Fruit fly (Drosophila melanogaster): ENCODE results near the gene CG7402.
"Not testable (repeated sequence)": the region's sequence is repeated elsewhere in the genome, so short reads cannot be mapped to it uniquely, and the experiment has no call there.

The CG7402 gene

dm6 chr3L:17856655-17857479 is 30.6 kb upstream of the CG7402 start, which contains the start of gene CG5535 (continued):
- TF ChIP-seq CG6276 (GFP tag; optimal IDR thresholded peaks at IDR 0.05), result peak; percentile 91
- peak; percentile 37 for TF ChIP-seq CG31627 (GFP tag; optimal IDR thresholded peaks at IDR 0.05)
- TF ChIP-seq CG6163 (GFP tag; IDR thresholded peaks at IDR 0.05), result no peak
- TF ChIP-seq Blimp-1 (GFP tag; optimal IDR thresholded peaks at IDR 0.05), result no peak
- no peak for TF ChIP-seq CG6854 (GFP tag; optimal IDR thresholded peaks at IDR 0.05)
- TF ChIP-seq CG4318 (GFP tag; optimal IDR thresholded peaks at IDR 0.05), result peak; percentile 88
- peak; percentile 74 for TF ChIP-seq CG16779 (tag; optimal IDR thresholded peaks at IDR 0.05)
- TF ChIP-seq CG10631 (GFP tag; optimal IDR thresholded peaks at IDR 0.05), result peak; percentile 83
- peak; percentile 36 for TF ChIP-seq Hr39 (GFP tag; optimal IDR thresholded peaks at IDR 0.05)
- peak; percentile 57 for TF ChIP-seq CG10669 (GFP tag; optimal IDR thresholded peaks at IDR 0.05)
- peak; percentile 68 for TF ChIP-seq CG3919 (GFP tag; optimal IDR thresholded peaks at IDR 0.05)
- no peak for TF ChIP-seq CG1621 (tag; optimal IDR thresholded peaks at IDR 0.05)
- peak; percentile 88 for TF ChIP-seq CG6808 (GFP tag; optimal IDR thresholded peaks at IDR 0.05)
- TF ChIP-seq Eip75B (GFP tag; optimal IDR thresholded peaks at IDR 0.05), result peak; percentile 20
- TF ChIP-seq CG11294 (GFP tag; IDR thresholded peaks at IDR 0.05), result peak; percentile 26; the same call in 1 of the 2 replicates
- TF ChIP-seq topi (GFP tag; optimal IDR thresholded peaks at IDR 0.05), result peak; percentile 32

dm6 chr3L:17858174-17858573 is 29.3 kb upstream of the CG7402 start, which contains the start of gene CG34002:
Gene CG34002, plus strand, starts transcription at chr3L:17858474.
- not testable (repeated sequence) for TF ChIP-seq Hr4, Eip93F, fd85E (GFP tag; optimal IDR thresholded peaks at IDR 0.05)

dm6 chr3L:17878781-17879360 is 8.6 kb upstream of the CG7402 start, which contains the start of gene CG7408:
Gene CG7408, plus strand, starts transcription at chr3L:17879096.
- no peak for TF ChIP-seq Met (GFP tag; optimal IDR thresholded peaks at IDR 0.05)
- TF ChIP-seq CG8319 (GFP tag; optimal IDR thresholded peaks at IDR 0.05), result no peak
- TF ChIP-seq CG9139 (GFP tag; optimal IDR thresholded peaks at IDR 0.05), result no peak
- peak; percentile 85 for TF ChIP-seq CG1621 (tag; optimal IDR thresholded peaks at IDR 0.05)
- peak; percentile 43 for TF ChIP-seq vri (GFP tag; optimal IDR thresholded peaks at IDR 0.05)
- TF ChIP-seq Eip93F (GFP tag; optimal IDR thresholded peaks at IDR 0.05), result peak; percentile 60
- TF ChIP-seq topi (GFP tag; optimal IDR thresholded peaks at IDR 0.05), result no peak
- TF ChIP-seq dsx (GFP tag; optimal IDR thresholded peaks at IDR 0.05; ENCODE audit: poor library complexity, severe bottlenecking), result peak; percentile 88
- no peak for TF ChIP-seq CG15336 (GFP tag; IDR thresholded peaks at IDR 0.05)
- TF ChIP-seq Lpt (GFP tag; optimal IDR thresholded peaks at IDR 0.05), result peak; percentile 3
- TF ChIP-seq fkh (GFP tag; optimal IDR thresholded peaks at IDR 0.05), result peak; percentile 20
- TF ChIP-seq eg (GFP tag; IDR thresholded peaks at IDR 0.05), result no peak

dm6 chr3L:17884276-17884675 is 3.2 kb upstream of the CG7402 start, which contains the start of gene CG5506:
Gene CG5506, minus strand, starts transcription at chr3L:17884376.
- no peak for TF ChIP-seq Smox (GFP tag; optimal IDR thresholded peaks at IDR 0.05)
- no peak for TF ChIP-seq Hr4 (GFP tag; optimal IDR thresholded peaks at IDR 0.05)
- TF ChIP-seq vri (GFP tag; optimal IDR thresholded peaks at IDR 0.05), result peak; percentile 37

dm6 chr3L:17886545-17886944 is 960 bp upstream of the CG7402 start, which contains the start of gene CG16775:
Gene CG16775, minus strand, starts transcription at chr3L:17886645.
- TF ChIP-seq CG6808 (GFP tag; optimal IDR thresholded peaks at IDR 0.05) (no peak), CG16779 (tag; optimal IDR thresholded peaks at IDR 0.05) (no peak), CG11294 (GFP tag; IDR thresholded peaks at IDR 0.05) (no peak), fkh (GFP tag; optimal IDR thresholded peaks at IDR 0.05) (no peak), fd85E (GFP tag; optimal IDR thresholded peaks at IDR 0.05) (no peak), CG31627 (GFP tag; optimal IDR thresholded peaks at IDR 0.05) (no peak), CG11902 (GFP tag; optimal IDR thresholded peaks at IDR 0.05) (no peak)
